Worm (Caenorhabditis elegans) whole organism, late embryonic: ENCODE results near the gene C16C10.8.

ENCODE experiments used
- dmd-4 ChIP-seq: sonication (generic microtip); optimal IDR thresholded peaks from 2 replicates; lab custom pipeline; 2016; ENCODE audit warnings: borderline replicate concordance, missing genetic modification characterization, missing compliant biosample characterization
- gmeb-2 ChIP-seq: sonication (generic microtip); optimal IDR thresholded peaks from 2 replicates; lab custom pipeline; 2016; ENCODE audit warnings: missing genetic modification characterization, inconsistent platforms, missing compliant biosample characterization
- pqm-1 ChIP-seq: sonication (generic microtip); optimal IDR thresholded peaks from 2 replicates; lab custom pipeline; 2016; ENCODE audit warnings: missing genetic modification characterization, missing compliant biosample characterization

ce11 chrIII:4120386-4120785 lies 43.6 kb downstream of the C16C10.8 start:
- TF ChIP-seq pqm-1 (tag; lab: Kevin White, UChicago): no peak
- no peak for TF ChIP-seq gmeb-2 (tag; lab: Kevin White, UChicago)
- TF ChIP-seq dmd-4: no peak
